Worm (Caenorhabditis elegans): ENCODE measurements around the gene swm-1.

- TF ChIP-seq unc-62 (GFP tag; optimal IDR thresholded peaks at IDR 0.05) (no peak), nhr-76 (tag; optimal IDR thresholded peaks at IDR 0.05) (no peak), pha-4 (tag; optimal IDR thresholded peaks at IDR 0.05) (no peak), elt-1 (tag; optimal IDR thresholded peaks at IDR 0.05) (no peak), ztf-4 (tag; optimal IDR thresholded peaks at IDR 0.05) (no peak), snpc-4 (tag; optimal IDR thresholded peaks at IDR 0.05) (no peak), elt-2 (tag; optimal IDR thresholded peaks at IDR 0.05) (no peak), elt-3 (tag; optimal IDR thresholded peaks at IDR 0.05) (no peak), skn-1 (tag; optimal IDR thresholded peaks at IDR 0.05) (no peak)
Measured at ce11 chrV:9013765-9014164, 40.9 kb downstream of the swm-1 start, which contains the start of gene srh-201.
